Worm (Caenorhabditis elegans) whole organism, L4 larva: Measurements from ENCODE around the gene ztf-30.
A peak's percentile ranks its signal among the peaks of the same experiment; 100 is the strongest.

Experiments
- ZK546.5 ChIP-seq, 2 experiments: sonication (generic microtip); optimal IDR thresholded peaks; 2 replicates each; lab custom pipeline; 2017; ENCODE audit warnings: missing biosample characterization in 2 of 2, missing genetic modification characterization in 2 of 2
- aly-2 ChIP-seq: sonication (generic microtip); optimal IDR thresholded peaks from 2 replicates; lab custom pipeline; 2018; ENCODE audit warnings: missing biosample characterization, missing genetic modification characterization
- ama-1 ChIP-seq: fragments of 150-350 bp; optimal IDR thresholded peaks from 2 replicates; lab custom pipeline; 2014; ENCODE audit warnings: inconsistent platforms, mixed read lengths
- dmd-8 ChIP-seq: fragments of 200-800 bp; sonication (Bioruptor generic); IDR thresholded peaks from 2 replicates; pipeline ENCODE4 v1.3.6; 2022; ENCODE audit warnings: missing genetic modification characterization, missing compliant biosample characterization
- egl-43 ChIP-seq: fragments of 200-800 bp; sonication (Bioruptor generic); IDR thresholded peaks from 2 replicates; pipeline ENCODE4 v1.3.6; 2022; ENCODE audit warnings: missing genetic modification reagents, missing genetic modification characterization, missing compliant biosample characterization
- hlh-11 ChIP-seq: fragments of 200-800 bp; sonication (Bioruptor generic); optimal IDR thresholded peaks from 2 replicates; lab custom pipeline; 2018; ENCODE audit warnings: mild to moderate bottlenecking, missing genetic modification characterization, missing compliant biosample characterization
- jun-1 ChIP-seq: fragments of 150-350 bp; optimal IDR thresholded peaks from 2 replicates; lab custom pipeline; 2014; ENCODE audit warnings: missing biosample characterization, missing genetic modification reagents, missing genetic modification characterization
- mxl-2 ChIP-seq: fragments of 200-800 bp; sonication (Bioruptor generic); conservative IDR thresholded peaks from 2 replicates; pipeline ENCODE4 v1.3.6; 2022; ENCODE audit warnings: missing genetic modification reagents, missing genetic modification characterization, missing compliant biosample characterization
- nhr-102 ChIP-seq: sonication (generic microtip); optimal IDR thresholded peaks from 2 replicates; lab custom pipeline; 2016; ENCODE audit warnings: mild to moderate bottlenecking, missing genetic modification characterization, moderate library complexity, missing compliant biosample characterization
- nhr-28 ChIP-seq: fragments of 150-350 bp; optimal IDR thresholded peaks from 2 replicates; lab custom pipeline; 2014; ENCODE audit warnings: missing biosample characterization, missing genetic modification characterization
- ztf-11 ChIP-seq: fragments of 150-350 bp; optimal IDR thresholded peaks from 2 replicates; lab custom pipeline; 2014; ENCODE audit warnings: missing biosample characterization, missing genetic modification characterization

DNA sequence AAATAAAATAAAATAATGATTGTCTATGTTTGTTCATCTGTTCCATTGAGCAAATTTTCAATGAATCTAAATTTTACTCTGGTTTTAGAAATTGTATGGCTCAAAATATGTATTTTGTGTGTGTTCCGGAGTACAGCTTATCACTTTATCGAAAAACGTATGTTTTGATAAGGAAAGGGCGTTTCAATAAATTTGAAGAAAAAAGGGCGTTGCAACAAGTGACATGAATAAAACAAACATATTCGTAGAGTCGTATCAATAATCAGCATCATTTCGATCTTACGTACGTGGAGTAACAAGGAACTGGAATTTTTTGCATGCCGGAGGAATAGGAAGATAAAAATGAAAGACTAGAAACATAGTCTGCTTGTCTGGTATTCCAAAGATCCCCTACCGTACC lies 3.6 kb downstream of the ztf-30 start:
- no peak for TF ChIP-seq ama-1 (lab: Kevin White, UChicago)
- no peak for TF ChIP-seq mxl-2 (GFP tag; lab: Robert Waterston, UW)
- no peak for TF ChIP-seq ZK546.5 (tag; optimal IDR thresholded peaks at IDR 0.05; lab: Kevin White, UChicago)
- peak; percentile 52 for TF ChIP-seq hlh-11 (tag; lab: Kevin White, UChicago)
- TF ChIP-seq nhr-102 (tag; lab: Kevin White, UChicago) = no peak
- no peak for TF ChIP-seq jun-1
- TF ChIP-seq aly-2 = no peak
- TF ChIP-seq egl-43 = no peak
- TF ChIP-seq nhr-28 (tag; lab: Kevin White, UChicago) = peak; percentile 90
- TF ChIP-seq dmd-8 (GFP tag; lab: Robert Waterston, UW) = no peak
- TF ChIP-seq ztf-11 (tag; lab: Kevin White, UChicago) = no peak
